Worm (Caenorhabditis elegans) whole organism, young adult: Measurements from ENCODE around the gene best-4.

Source experiments
- F49E8.2 ChIP-seq: sonication (generic microtip); optimal IDR thresholded peaks from 3 replicates; lab custom pipeline; 2017; ENCODE audit warnings: missing genetic modification characterization, mild to moderate bottlenecking, missing compliant biosample characterization, antibody characterized with exemption, moderate library complexity; ENCODE audit not compliant: insufficient read depth
- ama-1 ChIP-seq, 3 experiments: fragments of 150-350 bp in 1 of 3; sonication (generic microtip) in 2 of 3; optimal IDR thresholded peaks; 2 replicates each; lab custom pipeline; 2014 to 2018; ENCODE audit warnings: missing biosample characterization in 2 of 3, missing genetic modification characterization in 2 of 3, missing genetic modification reagents in 2 of 3
- ceh-27 ChIP-seq: fragments of 200-800 bp; sonication (Bioruptor generic); optimal IDR thresholded peaks from 2 replicates; lab custom pipeline; 2018; ENCODE audit warnings: mild to moderate bottlenecking, missing genetic modification characterization, moderate library complexity, missing compliant biosample characterization
- egl-44 ChIP-seq: fragments of 200-800 bp; sonication (Bioruptor generic); IDR thresholded peaks from 2 replicates; pipeline ENCODE4 v1.3.6; 2022; ENCODE audit warnings: missing genetic modification reagents, missing genetic modification characterization, missing compliant biosample characterization
- him-1 ChIP-seq: sonication (generic microtip); optimal IDR thresholded peaks from 2 replicates; lab custom pipeline; 2016; ENCODE audit warnings: missing genotype, missing genetic modification reagents, missing genetic modification characterization, missing compliant biosample characterization
- let-526 ChIP-seq: fragments of 200-800 bp; sonication (Bioruptor generic); IDR thresholded peaks from 2 replicates; pipeline ENCODE4 v1.3.6; 2022; ENCODE audit warnings: missing genetic modification reagents, missing genetic modification characterization, missing compliant biosample characterization
- madf-3 ChIP-seq: fragments of 200-800 bp; sonication (Bioruptor generic); IDR thresholded peaks from 2 replicates; pipeline ENCODE4 v1.3.6; 2022; ENCODE audit warnings: missing genetic modification reagents, missing genetic modification characterization, missing compliant biosample characterization
- nhr-90 ChIP-seq: sonication (generic microtip); optimal IDR thresholded peaks from 2 replicates; lab custom pipeline; 2016; ENCODE audit warnings: missing genotype, mild to moderate bottlenecking, missing genetic modification characterization, missing compliant biosample characterization
- pha-4 ChIP-seq: fragments of 150-350 bp; sonication (generic microtip); optimal IDR thresholded peaks from 2 replicates; lab custom pipeline; 2014; ENCODE audit warnings: missing biosample characterization, missing genetic modification reagents, missing genetic modification characterization
- tbp1 ChIP-seq: fragments of 200-800 bp; sonication (Bioruptor generic); optimal IDR thresholded peaks from 2 replicates; lab custom pipeline; 2018; ENCODE audit warnings: mild to moderate bottlenecking, missing genetic modification characterization, missing compliant biosample characterization

DNA sequence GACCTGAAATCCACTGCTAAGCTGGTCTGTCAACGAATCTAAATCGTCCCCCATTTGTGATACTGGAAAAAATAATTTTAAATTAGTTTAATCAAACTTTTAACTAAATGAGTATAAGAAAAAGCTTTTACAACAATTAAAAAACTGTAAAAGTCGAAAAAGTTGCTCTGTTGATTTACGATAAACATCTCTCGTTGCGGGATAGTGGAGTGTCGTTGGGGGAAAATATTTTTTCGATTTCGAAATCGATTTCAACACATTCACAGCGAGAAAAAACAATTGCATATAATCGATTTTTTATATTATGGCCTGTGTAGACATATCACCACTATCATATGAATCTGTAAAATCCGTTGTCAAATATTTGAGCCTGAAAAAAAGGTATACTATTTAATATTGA lies 19.8 kb upstream of the best-4 start, which contains the start of the genes F23F1.5 and fbxc-54:
- TF ChIP-seq F49E8.2 (tag; lab: Kevin White, UChicago) (no peak), ama-1 (optimal IDR thresholded peaks at IDR 0.05; lab: Kevin White, UChicago) (no peak), ama-1 (GFP tag; optimal IDR thresholded peaks at IDR 0.05; lab: Kevin White, UChicago) (no peak), madf-3 (GFP tag; lab: Robert Waterston, UW) (no peak), pha-4 (tag; lab: Kevin White, UChicago) (no peak), egl-44 (GFP tag; lab: Robert Waterston, UW) (no peak), let-526 (GFP tag; lab: Robert Waterston, UW) (no peak), tbp1 (GFP tag; lab: Kevin White, UChicago) (no peak), him-1 (tag; lab: Kevin White, UChicago) (no peak), ceh-27 (GFP tag; lab: Kevin White, UChicago) (no peak), nhr-90 (no peak)
